Worm (Caenorhabditis elegans) whole organism, early embryonic: ENCODE data around the gene str-124.

Source experiments
- B0310.2 ChIP-seq: sonication (generic microtip); optimal IDR thresholded peaks from 2 replicates; lab custom pipeline; 2016; ENCODE audit warnings: mild to moderate bottlenecking, missing genetic modification characterization, missing compliant biosample characterization
- F13C5.2 ChIP-seq: sonication (generic microtip); optimal IDR thresholded peaks from 2 replicates; lab custom pipeline; 2017; ENCODE audit warnings: mild to moderate bottlenecking, missing genetic modification characterization, inconsistent platforms, missing compliant biosample characterization
- aly-1 ChIP-seq: sonication (generic microtip); optimal IDR thresholded peaks from 2 replicates; lab custom pipeline; 2016; ENCODE audit warnings: missing genetic modification characterization, missing compliant biosample characterization
- ama-1 ChIP-seq: fragments of 150-350 bp; optimal IDR thresholded peaks from 2 replicates; lab custom pipeline; 2014
- ceh-13 ChIP-seq: fragments of 200-800 bp; sonication (Bioruptor generic); optimal IDR thresholded peaks from 2 replicates; lab custom pipeline; 2018; ENCODE audit warnings: mild to moderate bottlenecking, missing genetic modification characterization, missing compliant biosample characterization
- ceh-36 ChIP-seq: sonication (generic microtip); optimal IDR thresholded peaks from 2 replicates; lab custom pipeline; 2016; ENCODE audit warnings: missing genetic modification characterization, inconsistent platforms, missing compliant biosample characterization
- ets-7 ChIP-seq: sonication (generic microtip); optimal IDR thresholded peaks from 2 replicates; lab custom pipeline; 2016; ENCODE audit warnings: missing genotype, missing genetic modification characterization, missing compliant biosample characterization
- flt-1 ChIP-seq: fragments of 200-800 bp; sonication (Bioruptor generic); IDR thresholded peaks from 2 replicates; pipeline ENCODE4 v1.3.6; 2022; ENCODE audit warnings: missing genetic modification characterization, missing compliant biosample characterization
- hmbx-1 ChIP-seq: sonication (generic microtip); optimal IDR thresholded peaks from 2 replicates; lab custom pipeline; 2016; ENCODE audit warnings: mild to moderate bottlenecking, missing genetic modification characterization, missing compliant biosample characterization
- hmg-4 ChIP-seq: fragments of 200-800 bp; sonication (Bioruptor generic); optimal IDR thresholded peaks from 2 replicates; lab custom pipeline; 2018; ENCODE audit warnings: mild to moderate bottlenecking, missing genetic modification characterization, missing compliant biosample characterization
- hnd-1 ChIP-seq: sonication (generic microtip); optimal IDR thresholded peaks from 2 replicates; lab custom pipeline; 2016; ENCODE audit warnings: missing genetic modification characterization, missing compliant biosample characterization
- pes-1 ChIP-seq: fragments of 200-800 bp; sonication (Bioruptor generic); IDR thresholded peaks from 2 replicates; pipeline ENCODE4 v1.3.6; 2022; ENCODE audit warnings: missing genetic modification reagents, missing genetic modification characterization, missing compliant biosample characterization
- scrt-1 ChIP-seq: fragments of 200-800 bp; sonication (Bioruptor generic); IDR thresholded peaks from 2 replicates; pipeline ENCODE4 v1.3.6; 2022; ENCODE audit warnings: missing genetic modification characterization, missing compliant biosample characterization
- sea-1 ChIP-seq: fragments of 200-800 bp; sonication (Bioruptor generic); conservative IDR thresholded peaks from 2 replicates; pipeline ENCODE4 v1.3.6; 2022; ENCODE audit warnings: missing genetic modification characterization, missing compliant biosample characterization
- tbx-11 ChIP-seq: fragments of 200-800 bp; sonication (Bioruptor generic); IDR thresholded peaks from 2 replicates; pipeline ENCODE4 v1.3.6; 2022; ENCODE audit warnings: missing genetic modification characterization, missing compliant biosample characterization
- tbx-37 ChIP-seq: fragments of 200-800 bp; sonication (Bioruptor generic); conservative IDR thresholded peaks from 2 replicates; pipeline ENCODE4 v1.3.6; 2022; ENCODE audit warnings: missing genetic modification reagents, missing genetic modification characterization, missing compliant biosample characterization
- tra-4 ChIP-seq: sonication (generic microtip); optimal IDR thresholded peaks from 2 replicates; lab custom pipeline; 2017; ENCODE audit warnings: missing genetic modification characterization, missing compliant biosample characterization

The str-124 gene

DNA sequence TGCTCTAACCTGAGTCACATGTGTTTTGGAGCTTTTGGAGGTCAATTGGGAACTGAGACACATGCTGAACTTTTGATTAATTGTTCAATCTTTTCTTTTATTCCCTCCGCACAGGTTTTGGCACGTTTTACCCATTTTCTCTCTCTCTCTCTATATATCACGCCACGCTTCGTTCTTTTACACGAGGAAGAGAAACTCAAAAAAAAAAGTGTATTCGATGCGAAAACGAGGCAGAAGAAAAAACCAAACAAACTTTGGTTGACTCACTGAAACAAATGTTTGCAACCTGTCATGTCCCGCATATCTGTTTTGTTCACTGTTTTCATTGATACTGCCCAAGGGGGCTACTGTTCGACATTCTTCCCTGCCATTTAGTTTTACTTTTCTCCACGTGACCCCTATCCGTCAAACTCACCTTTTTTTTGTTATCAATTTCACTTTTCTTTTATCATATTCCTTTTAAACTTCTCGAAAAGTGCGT lies 26.4 kb upstream of the str-124 start:
- no peak for TF ChIP-seq B0310.2 (tag; lab: Kevin White, UChicago)
- TF ChIP-seq hmg-4 (GFP tag; lab: Kevin White, UChicago), result no peak
- no peak for TF ChIP-seq F13C5.2 (tag; lab: Kevin White, UChicago)
- TF ChIP-seq tbx-37 (GFP tag; lab: Robert Waterston, UW), result no peak
- TF ChIP-seq flt-1 (GFP tag; lab: Robert Waterston, UW), result no peak
- TF ChIP-seq hnd-1 (tag; lab: Kevin White, UChicago), result no peak
- TF ChIP-seq pes-1 (GFP tag; lab: Robert Waterston, UW), result no peak
- no peak for TF ChIP-seq tbx-11
- TF ChIP-seq ets-7 (tag; lab: Kevin White, UChicago), result no peak
- TF ChIP-seq ama-1 (lab: Kevin White, UChicago), result no peak

- TF ChIP-seq ama-1 (lab: Kevin White, UChicago), result no peak
- no peak for TF ChIP-seq ceh-13 (GFP tag; lab: Kevin White, UChicago)
- TF ChIP-seq ets-7 (tag; lab: Kevin White, UChicago), result no peak
- TF ChIP-seq hmg-4 (GFP tag; lab: Kevin White, UChicago), result no peak
- TF ChIP-seq tbx-37 (GFP tag; lab: Robert Waterston, UW), result no peak
- no peak for TF ChIP-seq pes-1 (GFP tag; lab: Robert Waterston, UW)
- TF ChIP-seq B0310.2 (tag; lab: Kevin White, UChicago), result no peak
- TF ChIP-seq ceh-36 (tag; lab: Kevin White, UChicago), result no peak
- TF ChIP-seq aly-1 (tag; lab: Kevin White, UChicago), result no peak
- no peak for TF ChIP-seq hmbx-1
- TF ChIP-seq F13C5.2 (tag; lab: Kevin White, UChicago), result no peak
- TF ChIP-seq flt-1 (GFP tag; lab: Robert Waterston, UW), result no peak
- TF ChIP-seq sea-1 (GFP tag; lab: Robert Waterston, UW), result no peak
- no peak for TF ChIP-seq tbx-11
These were observed 25.9 kb upstream of the str-124 start, which contains the start of gene cept-1 for ce11 chrX:12761778-12762177. TSS of gene cept-1 (plus strand) at chrX:12762078.

DNA sequence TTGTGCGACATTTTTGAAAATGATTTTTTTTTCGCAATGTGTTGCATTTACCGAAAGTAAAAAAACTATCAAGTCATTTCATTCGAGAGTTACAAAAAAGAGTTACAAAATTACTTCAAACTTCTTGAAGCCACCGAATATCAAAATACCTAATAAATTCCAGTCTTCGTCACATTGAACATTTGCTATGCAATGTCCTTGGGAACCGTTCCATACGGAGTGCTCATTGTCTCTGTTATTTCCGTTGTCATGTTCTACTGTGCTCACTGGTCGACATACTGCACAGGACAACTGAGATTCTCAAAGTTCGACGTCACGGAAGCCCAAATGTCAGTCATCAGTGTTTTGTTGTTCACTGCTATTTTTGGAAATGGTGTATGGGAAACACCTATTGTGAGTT lies 23.7 kb upstream of the str-124 start:
- TF ChIP-seq tbx-11, result no peak

- TF ChIP-seq ets-7 (tag; lab: Kevin White, UChicago) (no peak), tbx-11 (no peak), F13C5.2 (tag; lab: Kevin White, UChicago) (no peak), hmbx-1 (no peak), tra-4 (no peak), hnd-1 (tag; lab: Kevin White, UChicago) (no peak), sea-1 (GFP tag; lab: Robert Waterston, UW) (no peak), B0310.2 (tag; lab: Kevin White, UChicago) (no peak), aly-1 (tag; lab: Kevin White, UChicago) (no peak), ama-1 (lab: Kevin White, UChicago) (no peak)
These were observed 18.0 kb upstream of the str-124 start, which contains the start of gene ilc-17.1 for ce11 chrX:12769697-12770096. TSS of gene ilc-17.1 (minus strand) at chrX:12769797.

- no peak for TF ChIP-seq ceh-13 (GFP tag; lab: Kevin White, UChicago)
These were observed 7.0 kb upstream of the str-124 start for ce11 chrX:12780674-12781073.

ce11 chrX:12781712-12782444 lies 5.8 kb upstream of the str-124 start, which contains the start of gene alh-13:
TSS of gene alh-13 (plus strand) at chrX:12782394.
- no peak for TF ChIP-seq pes-1 (GFP tag; lab: Robert Waterston, UW)

- TF ChIP-seq F13C5.2 (tag; lab: Kevin White, UChicago) (no peak), ama-1 (lab: Kevin White, UChicago) (no peak), ceh-13 (GFP tag; lab: Kevin White, UChicago) (no peak), aly-1 (tag; lab: Kevin White, UChicago) (no peak), tbx-11 (no peak), tbx-37 (GFP tag; lab: Robert Waterston, UW) (no peak), scrt-1 (GFP tag; lab: Robert Waterston, UW) (no peak)
These were observed 2.3 kb downstream of the str-124 start, which contains the start of gene str-123 for ce11 chrX:12790036-12790435. TSS of gene str-123 (plus strand) at chrX:12790336.

ce11 chrX:12792554-12792953 lies 4.8 kb downstream of the str-124 start, which contains the start of gene abf-5:
TSS of gene abf-5 (plus strand) at chrX:12792854.
- TF ChIP-seq tra-4 (no peak), ets-7 (tag; lab: Kevin White, UChicago) (no peak), B0310.2 (tag; lab: Kevin White, UChicago) (no peak), hnd-1 (tag; lab: Kevin White, UChicago) (no peak), hmbx-1 (no peak), hmg-4 (GFP tag; lab: Kevin White, UChicago) (no peak), aly-1 (tag; lab: Kevin White, UChicago) (no peak), tbx-37 (GFP tag; lab: Robert Waterston, UW) (no peak), ceh-13 (GFP tag; lab: Kevin White, UChicago) (no peak), ceh-36 (tag; lab: Kevin White, UChicago) (no peak)
